Fruit fly (Drosophila melanogaster) whole organism, embryonic: Measurements from ENCODE around the gene CG31347.

Experiments used
- CG1647 ChIP-seq: fragments of 200-800 bp; sonication (Bioruptor generic); optimal IDR thresholded peaks from 3 replicates; lab custom pipeline; 2016; ENCODE audit warnings: missing biosample characterization, missing genetic modification characterization
- CG17912 ChIP-seq: fragments of 200-800 bp; sonication (Bioruptor generic); optimal IDR thresholded peaks from 2 replicates; lab custom pipeline; 2018; ENCODE audit warnings: missing biosample characterization, mild to moderate bottlenecking, missing genetic modification characterization
- Ravus ChIP-seq: fragments of 200-800 bp; sonication (Bioruptor generic); IDR thresholded peaks from 2 replicates; pipeline ENCODE4 v1.3.6; 2022; ENCODE audit warnings: missing biosample characterization, missing genetic modification characterization
- Sox102F ChIP-seq: fragments of 200-800 bp; sonication (Bioruptor generic); optimal IDR thresholded peaks from 2 replicates; lab custom pipeline; 2018; ENCODE audit warnings: missing biosample characterization, mild to moderate bottlenecking, missing genetic modification characterization, moderate library complexity
- h ChIP-seq: fragments of >200 bp; optimal IDR thresholded peaks from 2 replicates; lab custom pipeline; 2017
- vfl ChIP-seq: fragments of 200-800 bp; sonication (Bioruptor generic); optimal IDR thresholded peaks from 2 replicates; lab custom pipeline; 2016; ENCODE audit warnings: missing biosample characterization, missing genetic modification characterization
- wek ChIP-seq: fragments of 200-800 bp; sonication (Bioruptor generic); optimal IDR thresholded peaks from 3 replicates; lab custom pipeline; 2018; ENCODE audit warnings: missing biosample characterization, mild to moderate bottlenecking, missing genetic modification characterization, moderate library complexity

dm6 chr3R:12685290-12685689 is 7.1 kb downstream of the CG31347 start:
- TF ChIP-seq wek (no peak), CG1647 (GFP tag; lab: Kevin White, UChicago) (no peak), CG17912 (GFP tag; lab: Kevin White, UChicago) (no peak), Sox102F (GFP tag; lab: Kevin White, UChicago) (no peak), h (lab: Kevin White, UChicago) (no peak), Ravus (GFP tag; lab: Robert Waterston, UW) (no peak), vfl (GFP tag; lab: Kevin White, UChicago) (no peak)
